Fruit fly (Drosophila melanogaster) whole organism, embryonic: Measurements from ENCODE around the gene CG15141.
A peak's percentile ranks its signal among the peaks of the same experiment; 100 is the strongest.

ENCODE experiments used
- Atf-2 ChIP-seq: fragments of 200-800 bp; sonication (Bioruptor generic); optimal IDR thresholded peaks from 2 replicates; lab custom pipeline; 2016; ENCODE audit warnings: missing biosample characterization, missing genetic modification characterization
- CG1024 ChIP-seq: fragments of 200-800 bp; sonication (Bioruptor generic); IDR thresholded peaks from 2 replicates; pipeline ENCODE4 v1.3.6; 2022; ENCODE audit warnings: missing biosample characterization, missing genetic modification characterization
- CG11456 ChIP-seq: fragments of 200-800 bp; sonication (Bioruptor generic); IDR thresholded peaks from 3 replicates; pipeline ENCODE4 v1.3.6; 2022; ENCODE audit warnings: missing biosample characterization, missing genetic modification characterization
- CG12744 ChIP-seq: fragments of 200-800 bp; sonication (Bioruptor generic); optimal IDR thresholded peaks from 2 replicates; lab custom pipeline; 2016; ENCODE audit warnings: missing biosample characterization, missing genetic modification characterization
- CG13894 ChIP-seq: fragments of 200-800 bp; sonication (Bioruptor generic); optimal IDR thresholded peaks from 3 replicates; lab custom pipeline; 2018; ENCODE audit warnings: missing biosample characterization, mild to moderate bottlenecking, missing genetic modification characterization, moderate library complexity
- CG15073 ChIP-seq: fragments of 200-800 bp; sonication (Bioruptor generic); optimal IDR thresholded peaks from 2 replicates; lab custom pipeline; 2016; ENCODE audit warnings: missing biosample characterization, missing genetic modification characterization
- CG1529 ChIP-seq: fragments of 200-800 bp; sonication (Bioruptor generic); optimal IDR thresholded peaks from 3 replicates; lab custom pipeline; 2018; ENCODE audit warnings: missing biosample characterization, missing genetic modification characterization
- CG31441 ChIP-seq: fragments of 200-800 bp; sonication (Bioruptor generic); IDR thresholded peaks from 2 replicates; pipeline ENCODE4 v1.3.6; 2022; ENCODE audit warnings: missing biosample characterization, missing genetic modification characterization
- CG3163 ChIP-seq: fragments of 200-800 bp; sonication (Bioruptor generic); optimal IDR thresholded peaks from 3 replicates; lab custom pipeline; 2016; ENCODE audit warnings: missing biosample characterization, missing genetic modification characterization
- CG34376 ChIP-seq: fragments of 200-800 bp; sonication (Bioruptor generic); optimal IDR thresholded peaks from 2 replicates; lab custom pipeline; 2018; ENCODE audit warnings: missing biosample characterization, mild to moderate bottlenecking, missing genetic modification characterization
- CG4328 ChIP-seq: fragments of 200-800 bp; sonication (Bioruptor generic); optimal IDR thresholded peaks from 3 replicates; lab custom pipeline; 2017; ENCODE audit warnings: missing biosample characterization, missing genetic modification reagents, missing genetic modification characterization
- CG6272 ChIP-seq: fragments of 200-800 bp; sonication (Bioruptor generic); IDR thresholded peaks from 2 replicates; pipeline ENCODE4 v1.3.6; 2022; ENCODE audit warnings: missing biosample characterization, missing genetic modification characterization
- CG7556 ChIP-seq: fragments of 200-800 bp; sonication (Bioruptor generic); optimal IDR thresholded peaks from 2 replicates; lab custom pipeline; 2017; ENCODE audit warnings: missing biosample characterization, mild to moderate bottlenecking, missing genetic modification characterization
- CG7745 ChIP-seq: fragments of 200-800 bp; sonication (Bioruptor generic); optimal IDR thresholded peaks from 2 replicates; lab custom pipeline; 2018; ENCODE audit warnings: missing biosample characterization, mild to moderate bottlenecking, missing genetic modification characterization, moderate library complexity
- CG7839 ChIP-seq: fragments of 200-800 bp; sonication (Bioruptor generic); optimal IDR thresholded peaks from 3 replicates; lab custom pipeline; 2018; ENCODE audit warnings: missing biosample characterization, mild to moderate bottlenecking, missing genetic modification characterization, moderate library complexity
- CG9215 ChIP-seq: fragments of 200-800 bp; sonication (Bioruptor generic); IDR thresholded peaks from 2 replicates; pipeline ENCODE4 v1.3.6; 2022; ENCODE audit warnings: missing biosample characterization, missing genetic modification characterization
- CG9797 ChIP-seq: fragments of 200-800 bp; sonication (Bioruptor generic); optimal IDR thresholded peaks from 3 replicates; lab custom pipeline; 2018; ENCODE audit warnings: missing biosample characterization, mild to moderate bottlenecking, missing genetic modification characterization
- Chrac-16 ChIP-seq: fragments of 200-800 bp; sonication (Bioruptor generic); optimal IDR thresholded peaks from 3 replicates; lab custom pipeline; 2016; ENCODE audit warnings: missing biosample characterization, missing genetic modification characterization
- CoRest ChIP-seq: fragments of 200-800 bp; sonication (Bioruptor generic); optimal IDR thresholded peaks from 3 replicates; lab custom pipeline; 2018; ENCODE audit warnings: missing biosample characterization, mild to moderate bottlenecking, missing genetic modification characterization, moderate library complexity
- Dbx ChIP-seq: fragments of 200-800 bp; sonication (Bioruptor generic); IDR thresholded peaks from 3 replicates; pipeline ENCODE4 v1.3.6; 2022; ENCODE audit warnings: missing biosample characterization, missing genetic modification characterization
- Doc3 ChIP-seq: fragments of 200-800 bp; sonication (Bioruptor generic); IDR thresholded peaks from 3 replicates; pipeline ENCODE4 v1.3.6; 2022; ENCODE audit warnings: missing biosample characterization, missing genetic modification characterization; ENCODE audit not compliant: partially characterized antibody
- Dref ChIP-seq: fragments of 200-800 bp; sonication (Bioruptor generic); IDR thresholded peaks from 2 replicates; pipeline ENCODE4 v1.3.6; 2022; ENCODE audit warnings: missing biosample characterization, missing genetic modification characterization
- Mad ChIP-seq: fragments of 200-800 bp; sonication (Bioruptor generic); optimal IDR thresholded peaks from 2 replicates; lab custom pipeline; 2016; ENCODE audit warnings: missing biosample characterization, missing genetic modification characterization
- NK7.1 ChIP-seq: fragments of 200-800 bp; sonication (Bioruptor generic); optimal IDR thresholded peaks from 3 replicates; lab custom pipeline; 2016; ENCODE audit warnings: missing biosample characterization, missing genetic modification characterization
- NfI ChIP-seq: fragments of 200-800 bp; sonication (Bioruptor generic); optimal IDR thresholded peaks from 3 replicates; lab custom pipeline; 2018; ENCODE audit warnings: missing biosample characterization, mild to moderate bottlenecking, missing genetic modification characterization, moderate library complexity
- ab ChIP-seq: fragments of 200-800 bp; sonication (Bioruptor generic); optimal IDR thresholded peaks from 2 replicates; lab custom pipeline; 2016; ENCODE audit warnings: missing biosample characterization, missing genetic modification characterization
- ac ChIP-seq: fragments of 200-800 bp; sonication (Bioruptor generic); optimal IDR thresholded peaks from 3 replicates; lab custom pipeline; 2017; ENCODE audit warnings: missing biosample characterization, mild to moderate bottlenecking, missing genetic modification characterization
- ase ChIP-seq: fragments of 200-800 bp; sonication (Bioruptor generic); IDR thresholded peaks from 3 replicates; pipeline ENCODE4 v1.3.6; 2022; ENCODE audit warnings: missing biosample characterization, missing genetic modification characterization
- ato ChIP-seq: fragments of 200-800 bp; sonication (Bioruptor generic); IDR thresholded peaks from 2 replicates; pipeline ENCODE4 v1.3.6; 2022; ENCODE audit warnings: missing biosample characterization, missing genetic modification characterization; ENCODE audit not compliant: partially characterized antibody
- cg ChIP-seq: fragments of 200-800 bp; sonication (Bioruptor generic); optimal IDR thresholded peaks from 3 replicates; lab custom pipeline; 2019; ENCODE audit warnings: missing biosample characterization, mild to moderate bottlenecking, missing genetic modification characterization, moderate library complexity
- chm ChIP-seq: fragments of 200-800 bp; sonication (Bioruptor generic); IDR thresholded peaks from 2 replicates; pipeline ENCODE4 v1.3.6; 2022; ENCODE audit warnings: missing biosample characterization, missing genetic modification characterization
- dan ChIP-seq: fragments of 200-800 bp; sonication (Bioruptor generic); IDR thresholded peaks from 2 replicates; pipeline ENCODE4 v1.3.6; 2022; ENCODE audit warnings: missing biosample characterization, missing genetic modification characterization
- fd64A ChIP-seq: fragments of 200-800 bp; sonication (Bioruptor generic); optimal IDR thresholded peaks from 3 replicates; lab custom pipeline; 2018; ENCODE audit warnings: missing biosample characterization, mild to moderate bottlenecking, missing genetic modification characterization
- fu2 ChIP-seq: fragments of 200-800 bp; sonication (Bioruptor generic); optimal IDR thresholded peaks from 2 replicates; lab custom pipeline; 2016; ENCODE audit warnings: missing biosample characterization, missing genetic modification characterization
- gsb-n ChIP-seq: fragments of 200-800 bp; sonication (Bioruptor generic); optimal IDR thresholded peaks from 3 replicates; lab custom pipeline; 2018; ENCODE audit warnings: missing biosample characterization, mild to moderate bottlenecking, missing genetic modification characterization
- hbn ChIP-seq: fragments of 200-800 bp; sonication (Bioruptor generic); IDR thresholded peaks from 2 replicates; pipeline ENCODE4 v1.3.6; 2022; ENCODE audit warnings: missing biosample characterization, missing genetic modification characterization; ENCODE audit not compliant: partially characterized antibody
- jigr1 ChIP-seq: fragments of 200-800 bp; sonication (Bioruptor generic); IDR thresholded peaks from 3 replicates; pipeline ENCODE4 v1.3.6; 2022; ENCODE audit warnings: missing biosample characterization, missing genetic modification characterization
- kay ChIP-seq: fragments of 200-800 bp; sonication (Bioruptor generic); optimal IDR thresholded peaks from 2 replicates; lab custom pipeline; 2016; ENCODE audit warnings: missing biosample characterization, missing genetic modification characterization
- nom ChIP-seq: fragments of 200-800 bp; sonication (Bioruptor generic); optimal IDR thresholded peaks from 2 replicates; lab custom pipeline; 2017; ENCODE audit warnings: missing biosample characterization, missing genetic modification characterization, mild to moderate bottlenecking, moderate library complexity, missing genetic modification reagents
- pros ChIP-seq: fragments of 200-800 bp; sonication (Bioruptor generic); optimal IDR thresholded peaks from 3 replicates; lab custom pipeline; 2019; ENCODE audit warnings: missing biosample characterization, mild to moderate bottlenecking, missing genetic modification characterization, moderate library complexity
- ranshi ChIP-seq: fragments of 200-800 bp; sonication (Bioruptor generic); IDR thresholded peaks from 2 replicates; pipeline ENCODE4 v1.3.6; 2022; ENCODE audit warnings: missing biosample characterization, missing genetic modification characterization
- rib ChIP-seq: fragments of 200-800 bp; sonication (Bioruptor generic); IDR thresholded peaks from 2 replicates; pipeline ENCODE4 v1.3.6; 2022; ENCODE audit warnings: missing biosample characterization, missing genetic modification characterization
- seq ChIP-seq: fragments of 200-800 bp; sonication (Bioruptor generic); IDR thresholded peaks from 2 replicates; pipeline ENCODE4 v1.3.6; 2022; ENCODE audit warnings: missing biosample characterization, missing genetic modification characterization
- sim ChIP-seq: fragments of 200-800 bp; sonication (Bioruptor generic); IDR thresholded peaks from 2 replicates; pipeline ENCODE4 v1.3.6; 2022; ENCODE audit warnings: missing biosample characterization, missing genetic modification characterization
- sima ChIP-seq: fragments of 200-800 bp; sonication (Bioruptor generic); optimal IDR thresholded peaks from 2 replicates; lab custom pipeline; 2016; ENCODE audit warnings: missing biosample characterization, missing genetic modification characterization
- sug ChIP-seq: fragments of 200-800 bp; optimal IDR thresholded peaks from 2 replicates; lab custom pipeline; 2019; ENCODE audit warnings: missing biosample characterization, mild to moderate bottlenecking, missing genetic modification characterization, moderate library complexity
- tgo ChIP-seq: fragments of 200-800 bp; sonication (Bioruptor generic); IDR thresholded peaks from 3 replicates; pipeline ENCODE4 v1.3.6; 2022; ENCODE audit warnings: missing biosample characterization, missing genetic modification characterization
- unc-4 ChIP-seq: fragments of 200-800 bp; sonication (Bioruptor generic); IDR thresholded peaks from 2 replicates; pipeline ENCODE4 v1.3.6; 2022; ENCODE audit warnings: missing biosample characterization, missing genetic modification characterization; ENCODE audit not compliant: partially characterized antibody
- vfl ChIP-seq: fragments of 200-800 bp; sonication (Bioruptor generic); optimal IDR thresholded peaks from 2 replicates; lab custom pipeline; 2016; ENCODE audit warnings: missing biosample characterization, missing genetic modification characterization

The CG15141 gene

dm6 chr2L:17450505-17451415 lies 40.3 kb downstream of the CG15141 start:
- TF ChIP-seq Chrac-16 (GFP tag; lab: Kevin White, UChicago) = peak; percentile 20
- TF ChIP-seq Mad = no peak
- TF ChIP-seq pros (GFP tag; lab: Kevin White, UChicago) = no peak
- TF ChIP-seq CG4328 (GFP tag; lab: Kevin White, UChicago) = no peak
- no peak for TF ChIP-seq CG6272 (GFP tag; lab: Robert Waterston, UW)
- no peak for TF ChIP-seq Atf-2 (GFP tag; lab: Kevin White, UChicago)
- no peak for TF ChIP-seq dan (GFP tag; lab: Robert Waterston, UW)
- TF ChIP-seq ranshi = no peak
- TF ChIP-seq Doc3 = no peak
- peak; percentile 75 for TF ChIP-seq CG7839
- peak; percentile 77 for TF ChIP-seq CoRest (tag; lab: Kevin White, UChicago)
- TF ChIP-seq seq (GFP tag; lab: Robert Waterston, UW) = 0 out of 2 replicates have a peak, but pooled peaks have one; percentile 43
- no peak for TF ChIP-seq CG12744
- peak; percentile 20 for TF ChIP-seq CG34376
- no peak for TF ChIP-seq ato (GFP tag; lab: Robert Waterston, UW)
- peak; percentile 77 for TF ChIP-seq CG7556
- TF ChIP-seq CG11456 (GFP tag; lab: Robert Waterston, UW) = peak; percentile 67; the same call in 2 of the 3 replicates
- TF ChIP-seq CG1529 (GFP tag; lab: Kevin White, UChicago) = peak; percentile 9
- no peak for TF ChIP-seq fd64A (GFP tag; lab: Kevin White, UChicago)
- TF ChIP-seq CG3163 (GFP tag; lab: Kevin White, UChicago) = no peak
- TF ChIP-seq CG9797 (GFP tag; lab: Kevin White, UChicago) = no peak
- no peak for TF ChIP-seq hbn (GFP tag; lab: Robert Waterston, UW)
- no peak for TF ChIP-seq CG7745 (tag; lab: Kevin White, UChicago)
- no peak for TF ChIP-seq vfl (GFP tag; lab: Kevin White, UChicago)
- peak; percentile 97 for TF ChIP-seq kay
- TF ChIP-seq chm (GFP tag; lab: Robert Waterston, UW) = no peak
- no peak for TF ChIP-seq ab (GFP tag; lab: Kevin White, UChicago)
- peak; percentile 69 for TF ChIP-seq CG13894
- TF ChIP-seq NK7.1 = peak; percentile 26
- peak; percentile 73 for TF ChIP-seq CG31441 (GFP tag; lab: Robert Waterston, UW)
- peak; percentile 10; the same call in 1 of the 2 replicates for TF ChIP-seq rib
- TF ChIP-seq fu2 (GFP tag; lab: Kevin White, UChicago) = peak; percentile 35
- no peak for TF ChIP-seq sima
- no peak for TF ChIP-seq Dref (GFP tag; lab: Robert Waterston, UW)
- TF ChIP-seq nom = peak; percentile 33
- no peak for TF ChIP-seq CG15073
- TF ChIP-seq CG9215 (GFP tag; lab: Robert Waterston, UW) = no peak; the same call in 1 of the 2 replicates
- TF ChIP-seq ase = no peak
- TF ChIP-seq sug (tag; lab: Kevin White, UChicago) = peak; percentile 60
- no peak for TF ChIP-seq sim
- TF ChIP-seq Dbx (GFP tag; lab: Robert Waterston, UW) = 0 out of 3 replicates have a peak, but pooled peaks have one; percentile 52
- TF ChIP-seq tgo (GFP tag; lab: Robert Waterston, UW) = peak; percentile 46; the same call in 1 of the 3 replicates
- TF ChIP-seq CG1024 (GFP tag; lab: Robert Waterston, UW) = no peak
- no peak for TF ChIP-seq ac (GFP tag; lab: Kevin White, UChicago)
- no peak for TF ChIP-seq cg (GFP tag; lab: Kevin White, UChicago)
- TF ChIP-seq jigr1 (GFP tag; lab: Robert Waterston, UW) = no peak
- peak; percentile 60 for TF ChIP-seq NfI (GFP tag; lab: Kevin White, UChicago)
- no peak for TF ChIP-seq gsb-n (tag; lab: Kevin White, UChicago)
- TF ChIP-seq unc-4 (GFP tag; lab: Robert Waterston, UW) = no peak
